Worm (Caenorhabditis elegans) whole organism, late embryonic: ENCODE results near the gene F08D12.3.

ENCODE experiments used
- F13H6.1 ChIP-seq: sonication (generic microtip); optimal IDR thresholded peaks from 2 replicates; lab custom pipeline; 2016; ENCODE audit warnings: missing genetic modification characterization, missing compliant biosample characterization
- T23F11.4 ChIP-seq: fragments of 200-800 bp; sonication (Bioruptor generic); optimal IDR thresholded peaks from 2 replicates; lab custom pipeline; 2018; ENCODE audit warnings: mild to moderate bottlenecking, missing genetic modification characterization, missing compliant biosample characterization
- ahr-1 ChIP-seq: sonication (generic microtip); optimal IDR thresholded peaks from 2 replicates; lab custom pipeline; 2016; ENCODE audit warnings: missing genetic modification characterization, missing compliant biosample characterization
- ceh-19 ChIP-seq: fragments of 200-800 bp; sonication (Bioruptor generic); optimal IDR thresholded peaks from 2 replicates; lab custom pipeline; 2018; ENCODE audit warnings: mild to moderate bottlenecking, missing genetic modification characterization, missing compliant biosample characterization
- ceh-45 ChIP-seq: fragments of 200-800 bp; sonication (Bioruptor generic); IDR thresholded peaks from 2 replicates; pipeline ENCODE4 v1.3.6; 2022; ENCODE audit warnings: missing genetic modification reagents, missing genetic modification characterization, missing compliant biosample characterization
- ceh-48 ChIP-seq: sonication (generic microtip); optimal IDR thresholded peaks from 2 replicates; lab custom pipeline; 2016; ENCODE audit warnings: missing genetic modification characterization, inconsistent platforms, missing compliant biosample characterization
- che-1 ChIP-seq: sonication (generic microtip); optimal IDR thresholded peaks from 2 replicates; lab custom pipeline; 2016; ENCODE audit warnings: mild to moderate bottlenecking, missing genetic modification characterization, missing compliant biosample characterization
- elt-2 ChIP-seq: sonication (generic microtip); optimal IDR thresholded peaks from 2 replicates; lab custom pipeline; 2016; ENCODE audit warnings: missing genetic modification reagents, missing genetic modification characterization, missing compliant biosample characterization
- elt-4 ChIP-seq: sonication (generic microtip); optimal IDR thresholded peaks from 2 replicates; lab custom pipeline; 2016; ENCODE audit warnings: missing genetic modification characterization, missing compliant biosample characterization
- eyg-1 ChIP-seq: sonication (generic microtip); optimal IDR thresholded peaks from 2 replicates; lab custom pipeline; 2016; ENCODE audit warnings: missing genotype, missing genetic modification characterization, missing compliant biosample characterization
- madf-2 ChIP-seq: sonication (generic microtip); optimal IDR thresholded peaks from 2 replicates; lab custom pipeline; 2017; ENCODE audit warnings: missing genetic modification characterization, missing compliant biosample characterization
- nhr-232 ChIP-seq: sonication (generic microtip); optimal IDR thresholded peaks from 2 replicates; lab custom pipeline; 2016; ENCODE audit warnings: missing genetic modification characterization, missing compliant biosample characterization
- pha-2 ChIP-seq: sonication (generic microtip); optimal IDR thresholded peaks from 2 replicates; lab custom pipeline; 2017; ENCODE audit warnings: mild to moderate bottlenecking, missing genetic modification characterization, missing compliant biosample characterization
- pha-4 ChIP-seq: fragments of 150-350 bp; optimal IDR thresholded peaks from 2 replicates; lab custom pipeline; 2018; ENCODE audit warnings: missing biosample characterization, missing genetic modification reagents, missing genetic modification characterization
- sdc-2 ChIP-seq: sonication (generic microtip); optimal IDR thresholded peaks from 2 replicates; lab custom pipeline; 2016; ENCODE audit warnings: missing genotype, missing genetic modification characterization, missing compliant biosample characterization
- sox-4 ChIP-seq: sonication (generic microtip); optimal IDR thresholded peaks from 2 replicates; lab custom pipeline; 2017; ENCODE audit warnings: mild to moderate bottlenecking, missing genetic modification characterization, inconsistent platforms, missing compliant biosample characterization
- syd-9 ChIP-seq: sonication (generic microtip); optimal IDR thresholded peaks from 2 replicates; lab custom pipeline; 2016; ENCODE audit warnings: mild to moderate bottlenecking, missing genetic modification characterization, moderate library complexity, missing compliant biosample characterization
- tbx-2 ChIP-seq: sonication (generic microtip); optimal IDR thresholded peaks from 2 replicates; lab custom pipeline; 2016; ENCODE audit warnings: missing genetic modification characterization, missing compliant biosample characterization
- unc-42 ChIP-seq: sonication (generic microtip); optimal IDR thresholded peaks from 2 replicates; lab custom pipeline; 2016; ENCODE audit warnings: missing genotype, missing genetic modification characterization, missing compliant biosample characterization
- unc-55 ChIP-seq: sonication (generic microtip); optimal IDR thresholded peaks from 2 replicates; lab custom pipeline; 2017; ENCODE audit warnings: missing biosample characterization, missing genetic modification reagents, missing genetic modification characterization

The F08D12.3 gene

DNA sequence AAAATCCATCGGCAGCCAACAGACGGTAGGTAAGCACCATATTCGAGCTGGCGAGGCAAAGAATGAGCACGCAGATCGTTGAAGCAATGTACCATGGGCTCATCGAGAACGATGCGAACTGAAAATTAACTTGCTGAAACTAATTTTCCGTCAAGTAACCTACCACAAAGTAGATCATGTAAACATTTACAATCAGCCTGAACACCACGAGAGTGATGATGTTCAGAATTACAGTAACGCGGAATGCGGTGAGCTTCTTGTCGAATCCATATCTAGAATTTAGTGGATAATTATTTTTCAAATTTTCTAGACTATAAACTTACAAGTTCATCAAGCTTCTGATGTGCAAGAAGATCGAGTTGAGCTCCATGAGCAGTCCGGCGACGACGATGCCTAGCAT lies 50.1 kb downstream of the F08D12.3 start:
- TF ChIP-seq nhr-232 (tag; lab: Kevin White, UChicago), result no peak
- no peak for TF ChIP-seq pha-4 (tag; lab: Kevin White, UChicago)
- TF ChIP-seq ahr-1 (tag; lab: Kevin White, UChicago), result no peak

DNA sequence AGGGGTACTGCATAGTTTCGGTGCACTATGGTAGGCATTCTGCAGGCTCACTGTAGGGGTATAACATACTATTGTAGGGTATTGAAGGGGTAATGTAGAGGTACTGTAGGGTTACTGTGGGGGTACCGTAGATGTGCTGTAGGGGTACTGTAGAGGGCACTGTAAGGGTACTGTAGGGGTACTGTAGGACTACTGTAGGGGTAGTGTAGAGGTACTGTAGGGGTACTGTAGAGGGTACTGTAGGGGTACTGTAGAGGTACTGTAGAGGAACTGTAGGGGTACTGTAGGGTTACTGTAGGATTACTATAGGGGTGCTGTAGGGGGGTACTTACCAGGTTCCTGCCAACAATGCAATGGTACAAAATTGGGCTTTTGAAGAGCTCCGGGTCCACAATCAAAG lies 50.8 kb downstream of the F08D12.3 start:
- TF ChIP-seq ahr-1 (tag; lab: Kevin White, UChicago) (no peak), pha-2 (tag; lab: Kevin White, UChicago) (no peak), sdc-2 (tag; lab: Kevin White, UChicago) (no peak), T23F11.4 (GFP tag; lab: Kevin White, UChicago) (no peak), pha-4 (tag; lab: Kevin White, UChicago) (no peak), tbx-2 (no peak), F13H6.1 (tag; lab: Kevin White, UChicago) (no peak), elt-4 (tag; lab: Kevin White, UChicago) (no peak), ceh-45 (GFP tag; lab: Robert Waterston, UW) (no peak), syd-9 (tag; lab: Kevin White, UChicago) (no peak), unc-55 (GFP tag; lab: Kevin White, UChicago) (no peak), che-1 (tag; lab: Kevin White, UChicago) (no peak), ceh-19 (no peak), sox-4 (no peak), unc-42 (no peak), elt-2 (tag; lab: Kevin White, UChicago) (no peak), nhr-232 (tag; lab: Kevin White, UChicago) (no peak), ceh-48 (tag; lab: Kevin White, UChicago) (no peak), madf-2 (tag; lab: Kevin White, UChicago) (no peak), eyg-1 (tag; lab: Kevin White, UChicago) (no peak)
